Fruit fly (Drosophila melanogaster) whole organism, prepupa: Measurements from ENCODE around the gene CG31897.
A peak's percentile ranks its signal among the peaks of the same experiment; 100 is the strongest.

Experiments
- Blimp-1 ChIP-seq: fragments of 200-800 bp; sonication (Bioruptor generic); optimal IDR thresholded peaks from 3 replicates; lab custom pipeline; 2017; ENCODE audit warnings: missing biosample characterization, missing genetic modification characterization, mild to moderate bottlenecking, moderate library complexity, missing genetic modification reagents
- CG10631 ChIP-seq: fragments of 200-800 bp; sonication (Bioruptor generic); optimal IDR thresholded peaks from 2 replicates; lab custom pipeline; 2016; ENCODE audit warnings: missing biosample characterization, missing genetic modification characterization
- CG10669 ChIP-seq: fragments of 200-800 bp; sonication (Bioruptor generic); optimal IDR thresholded peaks from 3 replicates; lab custom pipeline; 2018; ENCODE audit warnings: missing biosample characterization, mild to moderate bottlenecking, missing genetic modification characterization, moderate library complexity
- CG11294 ChIP-seq: fragments of 200-800 bp; sonication (Bioruptor generic); IDR thresholded peaks from 2 replicates; pipeline ENCODE4 v1.3.6; 2022; ENCODE audit warnings: missing biosample characterization, missing genetic modification characterization
- CG11762 ChIP-seq: fragments of 200-800 bp; sonication (Bioruptor generic); optimal IDR thresholded peaks from 3 replicates; lab custom pipeline; 2016; ENCODE audit warnings: missing biosample characterization, missing genetic modification characterization; ENCODE audit not compliant: insufficient read depth
- CG11902 ChIP-seq: fragments of 200-800 bp; sonication (Bioruptor generic); optimal IDR thresholded peaks from 3 replicates; lab custom pipeline; 2016; ENCODE audit warnings: missing biosample characterization, missing genetic modification characterization
- CG15336 ChIP-seq: fragments of 200-800 bp; sonication (Bioruptor generic); IDR thresholded peaks from 2 replicates; pipeline ENCODE4 v1.3.6; 2022; ENCODE audit warnings: missing biosample characterization, missing genetic modification characterization
- CG16779 ChIP-seq: fragments of 200-800 bp; sonication (Bioruptor generic); optimal IDR thresholded peaks from 3 replicates; lab custom pipeline; 2017; ENCODE audit warnings: missing biosample characterization, mild to moderate bottlenecking, missing genetic modification characterization
- CG34406 ChIP-seq: fragments of 200-800 bp; sonication (Bioruptor generic); optimal IDR thresholded peaks from 3 replicates; lab custom pipeline; 2016; ENCODE audit warnings: missing biosample characterization, missing genetic modification characterization
- CG3919 ChIP-seq: fragments of 200-800 bp; sonication (Bioruptor generic); optimal IDR thresholded peaks from 3 replicates; lab custom pipeline; 2016; ENCODE audit warnings: missing biosample characterization, missing genetic modification characterization
- CG4318 ChIP-seq: fragments of 200-800 bp; sonication (Bioruptor generic); optimal IDR thresholded peaks from 3 replicates; lab custom pipeline; 2017; ENCODE audit warnings: missing biosample characterization, mild to moderate bottlenecking, missing genetic modification characterization
- CG6163 ChIP-seq: fragments of 200-800 bp; sonication (Bioruptor generic); IDR thresholded peaks from 3 replicates; pipeline ENCODE4 v1.3.6; 2022; ENCODE audit warnings: missing biosample characterization, missing genetic modification characterization
- CG6276 ChIP-seq: fragments of 200-800 bp; sonication (Bioruptor generic); optimal IDR thresholded peaks from 2 replicates; lab custom pipeline; 2017; ENCODE audit warnings: missing biosample characterization, mild to moderate bottlenecking, missing genetic modification characterization
- CG6792 ChIP-seq: fragments of 200-800 bp; sonication (Bioruptor generic); optimal IDR thresholded peaks from 3 replicates; lab custom pipeline; 2016; ENCODE audit warnings: missing biosample characterization, missing genetic modification characterization
- CG6808 ChIP-seq: fragments of 200-800 bp; sonication (Bioruptor generic); optimal IDR thresholded peaks from 3 replicates; lab custom pipeline; 2017; ENCODE audit warnings: missing biosample characterization, missing genetic modification characterization, mild to moderate bottlenecking, moderate library complexity, missing genetic modification reagents
- CG6854 ChIP-seq: fragments of 200-800 bp; sonication (Bioruptor generic); optimal IDR thresholded peaks from 2 replicates; lab custom pipeline; 2017; ENCODE audit warnings: missing biosample characterization, mild to moderate bottlenecking, missing genetic modification characterization
- CG7368 ChIP-seq: fragments of 200-800 bp; sonication (Bioruptor generic); optimal IDR thresholded peaks from 3 replicates; lab custom pipeline; 2016; ENCODE audit warnings: missing biosample characterization, missing genetic modification characterization
- CG8119 ChIP-seq: fragments of 200-800 bp; sonication (Bioruptor generic); IDR thresholded peaks from 3 replicates; pipeline ENCODE4 v1.3.6; 2022; ENCODE audit warnings: missing biosample characterization, missing genetic modification characterization
- CG8319 ChIP-seq: fragments of 200-800 bp; sonication (Bioruptor generic); optimal IDR thresholded peaks from 3 replicates; lab custom pipeline; 2016; ENCODE audit warnings: missing biosample characterization, missing genetic modification characterization
- CG8632 ChIP-seq: fragments of 200-800 bp; sonication (Bioruptor generic); optimal IDR thresholded peaks from 3 replicates; lab custom pipeline; 2016; ENCODE audit warnings: missing biosample characterization, missing genetic modification characterization
- CG9139 ChIP-seq: fragments of 200-800 bp; sonication (Bioruptor generic); optimal IDR thresholded peaks from 3 replicates; lab custom pipeline; 2017; ENCODE audit warnings: missing biosample characterization, mild to moderate bottlenecking, missing genetic modification characterization
- Eip75B ChIP-seq: fragments of 200-800 bp; sonication (Bioruptor generic); optimal IDR thresholded peaks from 3 replicates; lab custom pipeline; 2016; ENCODE audit warnings: missing biosample characterization, missing genetic modification characterization
- Eip93F ChIP-seq: fragments of 200-800 bp; sonication (Bioruptor generic); optimal IDR thresholded peaks from 2 replicates; lab custom pipeline; 2016; ENCODE audit warnings: missing biosample characterization, mild to moderate bottlenecking, missing genetic modification characterization
- Ets21C ChIP-seq: fragments of 200-800 bp; sonication (Bioruptor generic); optimal IDR thresholded peaks from 3 replicates; lab custom pipeline; 2016; ENCODE audit warnings: missing biosample characterization, missing genetic modification characterization
- Ets96B ChIP-seq: fragments of 200-800 bp; optimal IDR thresholded peaks from 2 replicates; lab custom pipeline; 2019; ENCODE audit warnings: missing biosample characterization, mild to moderate bottlenecking, missing genetic modification characterization, moderate library complexity
- Gug ChIP-seq: fragments of 200-800 bp; sonication (Bioruptor generic); IDR thresholded peaks from 2 replicates; pipeline ENCODE4 v1.3.6; 2022; ENCODE audit warnings: missing biosample characterization, missing genetic modification characterization
- Hr38 ChIP-seq: sonication (Bioruptor generic); optimal IDR thresholded peaks from 2 replicates; lab custom pipeline; 2016; ENCODE audit warnings: missing biosample characterization, missing genetic modification characterization
- Hr39 ChIP-seq: fragments of 200-800 bp; sonication (Bioruptor generic); optimal IDR thresholded peaks from 2 replicates; lab custom pipeline; 2016; ENCODE audit warnings: missing biosample characterization, missing genetic modification characterization
- Lpt ChIP-seq: fragments of 200-800 bp; sonication (Bioruptor generic); optimal IDR thresholded peaks from 3 replicates; lab custom pipeline; 2016; ENCODE audit warnings: missing biosample characterization, missing genetic modification characterization
- Met ChIP-seq: fragments of 200-800 bp; sonication (Bioruptor generic); optimal IDR thresholded peaks from 3 replicates; lab custom pipeline; 2016; ENCODE audit warnings: missing biosample characterization, missing genetic modification characterization
- OdsH ChIP-seq: fragments of 200-800 bp; sonication (Bioruptor generic); optimal IDR thresholded peaks from 3 replicates; lab custom pipeline; 2016; ENCODE audit warnings: missing biosample characterization, missing genetic modification characterization
- Sox102F ChIP-seq: fragments of 200-800 bp; sonication (Bioruptor generic); optimal IDR thresholded peaks from 2 replicates; lab custom pipeline; 2016; ENCODE audit warnings: missing biosample characterization, mild to moderate bottlenecking, missing genetic modification characterization
- Sox15 ChIP-seq: fragments of 200-800 bp; sonication (Bioruptor generic); optimal IDR thresholded peaks from 3 replicates; lab custom pipeline; 2016; ENCODE audit warnings: missing biosample characterization, missing genetic modification characterization
- achi ChIP-seq: fragments of 200-800 bp; sonication (Bioruptor generic); optimal IDR thresholded peaks from 3 replicates; lab custom pipeline; 2016; ENCODE audit warnings: missing biosample characterization, missing genetic modification characterization
- acj6 ChIP-seq: fragments of 200-800 bp; sonication (Bioruptor generic); optimal IDR thresholded peaks from 3 replicates; lab custom pipeline; 2016; ENCODE audit warnings: missing biosample characterization, missing genetic modification characterization
- cyc ChIP-seq: fragments of 200-800 bp; sonication (Bioruptor generic); optimal IDR thresholded peaks from 3 replicates; lab custom pipeline; 2016; ENCODE audit warnings: missing biosample characterization, missing genetic modification characterization
- dsx ChIP-seq: fragments of 200-800 bp; optimal IDR thresholded peaks from 3 replicates; lab custom pipeline; 2019; ENCODE audit warnings: missing biosample characterization, mild to moderate bottlenecking, missing genetic modification characterization, moderate library complexity; ENCODE audit not compliant: poor library complexity, severe bottlenecking
- esn ChIP-seq: fragments of 200-800 bp; sonication (Bioruptor generic); optimal IDR thresholded peaks from 2 replicates; lab custom pipeline; 2016; ENCODE audit warnings: missing biosample characterization, mild to moderate bottlenecking, missing genetic modification characterization, moderate library complexity
- fd59A ChIP-seq: fragments of 200-800 bp; sonication (Bioruptor generic); optimal IDR thresholded peaks from 2 replicates; lab custom pipeline; 2017; ENCODE audit warnings: missing biosample characterization, mild to moderate bottlenecking, missing genetic modification characterization, missing genetic modification reagents
- fkh ChIP-seq: fragments of 200-800 bp; sonication (Bioruptor generic); optimal IDR thresholded peaks from 3 replicates; lab custom pipeline; 2017; ENCODE audit warnings: missing biosample characterization, mild to moderate bottlenecking, missing genetic modification characterization, moderate library complexity
- lz ChIP-seq: fragments of 200-800 bp; sonication (Bioruptor generic); optimal IDR thresholded peaks from 3 replicates; lab custom pipeline; 2016; ENCODE audit warnings: missing biosample characterization, missing genetic modification characterization
- net ChIP-seq: fragments of 200-800 bp; sonication (Bioruptor generic); optimal IDR thresholded peaks from 3 replicates; lab custom pipeline; 2016; ENCODE audit warnings: missing biosample characterization, missing genetic modification characterization
- pdm3 ChIP-seq: fragments of 200-800 bp; sonication (Bioruptor generic); optimal IDR thresholded peaks from 3 replicates; lab custom pipeline; 2016; ENCODE audit warnings: missing biosample characterization, missing genetic modification characterization
- salr ChIP-seq, 2 experiments: fragments of 200-800 bp; sonication (Bioruptor generic); optimal IDR thresholded peaks; 3 replicates each; lab custom pipeline; 2016 to 2018; ENCODE audit warnings: missing biosample characterization in 2 of 2, missing genetic modification characterization in 2 of 2, mild to moderate bottlenecking in 1 of 2
- spab ChIP-seq: fragments of 200-800 bp; sonication (Bioruptor generic); optimal IDR thresholded peaks from 2 replicates; lab custom pipeline; 2017; ENCODE audit warnings: missing biosample characterization, mild to moderate bottlenecking, missing genetic modification characterization, missing genetic modification reagents
- ss ChIP-seq, 2 experiments: fragments of 200-800 bp; sonication (Bioruptor generic); optimal IDR thresholded peaks; 2 replicates in 1 of 2; 3 replicates in 1 of 2; lab custom pipeline; 2017 to 2018; ENCODE audit warnings: mild to moderate bottlenecking in 2 of 2, missing biosample characterization in 2 of 2, missing genetic modification characterization in 2 of 2, moderate library complexity in 1 of 2
- svp ChIP-seq: fragments of 200-800 bp; sonication (Bioruptor generic); peaks from one replicate; lab custom pipeline; 2016; ENCODE audit warnings: missing biosample characterization, missing genetic modification characterization
- topi ChIP-seq: fragments of 200-800 bp; sonication (Bioruptor generic); optimal IDR thresholded peaks from 3 replicates; lab custom pipeline; 2016; ENCODE audit warnings: missing biosample characterization, missing genetic modification characterization

CG31897 gene

DNA sequence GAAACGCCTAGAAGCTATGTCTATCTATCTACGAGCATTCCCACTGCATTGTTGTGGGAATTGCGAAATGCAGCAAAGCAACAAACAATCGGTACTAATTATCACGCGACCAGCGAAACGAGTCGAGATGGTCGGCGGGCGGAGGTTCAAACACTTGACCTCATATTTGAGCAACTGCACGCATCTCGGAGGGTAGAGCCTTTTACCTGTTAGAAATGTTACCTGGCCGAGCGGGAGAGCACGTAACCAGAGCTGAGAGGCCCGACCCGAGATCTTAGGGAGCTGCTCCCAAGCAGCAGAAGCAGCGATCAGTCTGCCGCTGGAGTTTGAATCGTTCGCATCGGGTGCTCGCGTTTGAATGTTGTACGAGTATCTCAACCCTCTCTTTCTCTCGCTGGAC, 36.1 kb downstream of the CG31897 start:
- TF ChIP-seq Sox102F (GFP tag; lab: Kevin White, UChicago) = no peak
- no peak for TF ChIP-seq OdsH (GFP tag; lab: Kevin White, UChicago)
- TF ChIP-seq cyc = no peak
- TF ChIP-seq ss (GFP tag; optimal IDR thresholded peaks at IDR 0.05; lab: Kevin White, UChicago) = no peak
- no peak for TF ChIP-seq CG6854 (GFP tag; lab: Kevin White, UChicago)
- no peak for TF ChIP-seq fd59A
- no peak for TF ChIP-seq dsx (GFP tag; lab: Kevin White, UChicago)
- no peak for TF ChIP-seq CG8632 (GFP tag; lab: Kevin White, UChicago)
- no peak for TF ChIP-seq Eip93F (GFP tag; lab: Kevin White, UChicago)
- no peak for TF ChIP-seq CG4318 (GFP tag; lab: Kevin White, UChicago)
- TF ChIP-seq, all 60 proteins: peak for 0

DNA sequence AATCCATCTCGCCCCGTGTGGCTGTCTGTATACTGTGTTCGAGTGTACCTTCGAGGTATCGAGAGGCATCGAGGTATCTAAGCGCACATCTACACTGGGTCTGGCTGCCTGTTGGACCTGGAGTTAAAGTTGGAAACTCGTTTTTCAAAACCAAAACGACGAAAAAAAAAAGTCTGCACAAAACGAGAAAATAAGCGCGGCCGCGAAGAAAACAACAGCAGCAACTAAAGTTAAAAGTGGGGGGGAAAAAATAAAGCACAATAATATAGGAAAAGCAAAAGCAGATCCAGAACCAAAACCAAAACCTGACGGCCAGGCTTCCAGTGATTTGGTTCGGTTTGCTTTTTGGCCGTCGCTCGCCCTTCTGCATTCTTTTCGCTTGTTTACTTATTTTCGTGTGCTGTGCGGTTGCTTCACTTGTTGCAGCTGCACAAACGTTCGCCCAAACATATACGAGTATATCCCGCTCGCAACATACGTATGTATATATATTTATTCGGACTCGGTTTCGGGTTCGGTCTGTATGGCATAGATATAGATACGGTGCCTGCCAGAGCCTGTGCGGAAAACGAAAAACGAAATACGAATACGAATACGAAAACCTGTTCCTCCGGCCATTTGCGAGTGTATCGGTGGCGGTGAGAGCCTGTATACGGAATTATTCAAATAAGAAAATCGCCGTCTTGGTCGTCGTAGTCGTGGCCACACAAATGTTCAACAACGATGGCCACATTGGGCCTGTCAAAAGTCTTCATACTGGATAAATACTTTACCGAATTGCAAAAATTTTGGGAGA, 36.9 kb downstream of the CG31897 start:
- peak; percentile 82 for TF ChIP-seq Lpt
- TF ChIP-seq CG6808 (GFP tag; lab: Kevin White, UChicago) = peak; percentile 98
- TF ChIP-seq Eip93F (GFP tag; lab: Kevin White, UChicago) = peak; percentile 22
- TF ChIP-seq CG11902 = no peak
- peak; percentile 73 for TF ChIP-seq net
- no peak for TF ChIP-seq acj6
- peak; percentile 39 for TF ChIP-seq svp (GFP tag; lab: Kevin White, UChicago)
- TF ChIP-seq Sox15 (GFP tag; lab: Kevin White, UChicago) = no peak
- no peak for TF ChIP-seq CG11762
- TF ChIP-seq Met (GFP tag; lab: Kevin White, UChicago) = peak; percentile 34
- no peak for TF ChIP-seq Hr39
- peak; percentile 71 for TF ChIP-seq CG3919 (GFP tag; lab: Kevin White, UChicago)
- no peak for TF ChIP-seq Ets21C (GFP tag; lab: Kevin White, UChicago)
- peak; percentile 25 for TF ChIP-seq fkh
- peak; percentile 93 for TF ChIP-seq CG6163 (GFP tag; lab: Robert Waterston, UW)
- TF ChIP-seq topi (GFP tag; lab: Kevin White, UChicago) = peak; percentile 52
- TF ChIP-seq Gug (GFP tag; lab: Robert Waterston, UW) = no peak
- peak; percentile 59 for TF ChIP-seq CG6792 (GFP tag; lab: Kevin White, UChicago)
- peak; percentile 74 for TF ChIP-seq Eip75B
- peak; percentile 91 for TF ChIP-seq CG16779 (tag; lab: Kevin White, UChicago)
- TF ChIP-seq salr (GFP tag; optimal IDR thresholded peaks at IDR 0.05; lab: Kevin White, UChicago) = peak; percentile 73 to 79
- no peak for TF ChIP-seq CG11294 (GFP tag; lab: Robert Waterston, UW)
- TF ChIP-seq lz (GFP tag; lab: Kevin White, UChicago) = no peak
- TF ChIP-seq CG10669 (GFP tag; lab: Kevin White, UChicago) = peak; percentile 86
- peak; percentile 54 for TF ChIP-seq CG34406 (GFP tag; lab: Kevin White, UChicago)
- TF ChIP-seq pdm3 (GFP tag; lab: Kevin White, UChicago) = peak; percentile 35
- TF ChIP-seq Ets96B (tag; lab: Kevin White, UChicago) = peak; percentile 79
- peak; percentile 98 for TF ChIP-seq CG9139
- peak; percentile 81 for TF ChIP-seq CG15336 (GFP tag; lab: Robert Waterston, UW)
- peak; percentile 23 for TF ChIP-seq CG10631
- TF ChIP-seq CG7368 = peak; percentile 44
- no peak for TF ChIP-seq Hr38 (GFP tag; lab: Kevin White, UChicago)
- TF ChIP-seq CG6276 (GFP tag; lab: Kevin White, UChicago) = peak; percentile 87
- TF ChIP-seq CG8119 (GFP tag; lab: Robert Waterston, UW) = peak; percentile 88
- TF ChIP-seq Blimp-1 (GFP tag; lab: Kevin White, UChicago) = peak; percentile 48
- peak; percentile 99 for TF ChIP-seq ss (GFP tag; optimal IDR thresholded peaks at IDR 0.05; lab: Kevin White, UChicago)
- TF ChIP-seq achi (GFP tag; lab: Kevin White, UChicago) = peak; percentile 65
- TF ChIP-seq esn (GFP tag; lab: Kevin White, UChicago) = peak; percentile 28
- TF ChIP-seq CG8319 (GFP tag; lab: Kevin White, UChicago) = peak; percentile 36
- TF ChIP-seq cyc = no peak
- peak; percentile 96 for TF ChIP-seq spab (GFP tag; lab: Kevin White, UChicago)
